Fruit fly (Drosophila melanogaster) whole organism, embryonic: ENCODE results near the gene CG6067.

ENCODE experiments used
- CG10565 ChIP-seq: fragments of 200-800 bp; sonication (Bioruptor generic); optimal IDR thresholded peaks from 3 replicates; lab custom pipeline; 2016; ENCODE audit warnings: missing biosample characterization, mild to moderate bottlenecking, missing genetic modification characterization
- CG11398 ChIP-seq: fragments of 200-800 bp; sonication (Bioruptor generic); optimal IDR thresholded peaks from 2 replicates; lab custom pipeline; 2016; ENCODE audit warnings: missing biosample characterization, missing genetic modification characterization
- CG13123 ChIP-seq: fragments of 200-800 bp; sonication (Bioruptor generic); optimal IDR thresholded peaks from 2 replicates; lab custom pipeline; 2016; ENCODE audit warnings: missing biosample characterization, missing genetic modification characterization
- CG13624 ChIP-seq: fragments of 200-800 bp; sonication (Bioruptor generic); optimal IDR thresholded peaks from 2 replicates; lab custom pipeline; 2016; ENCODE audit warnings: missing biosample characterization, missing genetic modification characterization
- CG17328 ChIP-seq: fragments of 200-800 bp; sonication (Bioruptor generic); IDR thresholded peaks from 2 replicates; pipeline ENCODE4 v1.3.6; 2022; ENCODE audit warnings: missing biosample characterization, missing genetic modification characterization
- CG17361 ChIP-seq: fragments of 200-800 bp; sonication (Bioruptor generic); IDR thresholded peaks from 3 replicates; pipeline ENCODE4 v1.3.6; 2022; ENCODE audit warnings: missing biosample characterization, missing genetic modification characterization
- CG2129 ChIP-seq: fragments of 200-800 bp; sonication (Bioruptor generic); IDR thresholded peaks from 2 replicates; pipeline ENCODE4 v1.3.6; 2022; ENCODE audit warnings: missing biosample characterization, missing genetic modification characterization; ENCODE audit not compliant: partially characterized antibody
- CG31441 ChIP-seq: fragments of 200-800 bp; sonication (Bioruptor generic); IDR thresholded peaks from 2 replicates; pipeline ENCODE4 v1.3.6; 2022; ENCODE audit warnings: missing biosample characterization, missing genetic modification characterization
- CG3163 ChIP-seq: fragments of 200-800 bp; sonication (Bioruptor generic); optimal IDR thresholded peaks from 3 replicates; lab custom pipeline; 2016; ENCODE audit warnings: missing biosample characterization, missing genetic modification characterization
- CG32532 ChIP-seq: fragments of 200-800 bp; sonication (Bioruptor generic); IDR thresholded peaks from 2 replicates; pipeline ENCODE4 v1.3.6; 2022; ENCODE audit warnings: missing biosample characterization, missing genetic modification characterization
- CG32772 ChIP-seq: fragments of 200-800 bp; sonication (Bioruptor generic); IDR thresholded peaks from 2 replicates; pipeline ENCODE4 v1.3.6; 2022; ENCODE audit warnings: missing biosample characterization, missing genetic modification characterization
- CG34224 ChIP-seq: fragments of 200-800 bp; sonication (Bioruptor generic); IDR thresholded peaks from 3 replicates; pipeline ENCODE4 v1.3.6; 2022; ENCODE audit warnings: missing biosample characterization, missing genetic modification characterization; ENCODE audit not compliant: partially characterized antibody
- CG3995 ChIP-seq: fragments of 200-800 bp; sonication (Bioruptor generic); optimal IDR thresholded peaks from 3 replicates; lab custom pipeline; 2016; ENCODE audit warnings: missing biosample characterization, missing genetic modification characterization
- CG4404 ChIP-seq: fragments of 200-800 bp; sonication (Bioruptor generic); IDR thresholded peaks from 2 replicates; pipeline ENCODE4 v1.3.6; 2022; ENCODE audit warnings: missing biosample characterization, missing genetic modification characterization
- CG6254 ChIP-seq: fragments of 200-800 bp; sonication (Bioruptor generic); optimal IDR thresholded peaks from 3 replicates; lab custom pipeline; 2017; ENCODE audit warnings: mild to moderate bottlenecking, missing biosample characterization, missing genetic modification reagents, missing genetic modification characterization
- CG6654 ChIP-seq: fragments of 200-800 bp; sonication (Bioruptor generic); optimal IDR thresholded peaks from 2 replicates; lab custom pipeline; 2017; ENCODE audit warnings: missing biosample characterization, mild to moderate bottlenecking, missing genetic modification characterization
- CG8765 ChIP-seq: fragments of 200-800 bp; sonication (Bioruptor generic); IDR thresholded peaks from 2 replicates; pipeline ENCODE4 v1.3.6; 2022; ENCODE audit warnings: missing biosample characterization, missing genetic modification characterization
- CG9437 ChIP-seq: fragments of 200-800 bp; sonication (Bioruptor generic); optimal IDR thresholded peaks from 2 replicates; lab custom pipeline; 2018; ENCODE audit warnings: missing biosample characterization, mild to moderate bottlenecking, missing genetic modification characterization
- CG9609 ChIP-seq: fragments of 200-800 bp; sonication (Bioruptor generic); optimal IDR thresholded peaks from 3 replicates; lab custom pipeline; 2016; ENCODE audit warnings: missing biosample characterization, missing genetic modification characterization
- D19B ChIP-seq: fragments of 200-800 bp; sonication (Bioruptor generic); optimal IDR thresholded peaks from 2 replicates; lab custom pipeline; 2017; ENCODE audit warnings: missing biosample characterization, mild to moderate bottlenecking, missing genetic modification characterization
- Dip3 ChIP-seq: fragments of 200-800 bp; sonication (Bioruptor generic); optimal IDR thresholded peaks from 3 replicates; lab custom pipeline; 2016; ENCODE audit warnings: missing biosample characterization, missing genetic modification characterization
- Dll ChIP-seq: fragments of 200-800 bp; sonication (Bioruptor generic); IDR thresholded peaks from 4 replicates; pipeline ENCODE4 v1.3.6; 2022; ENCODE audit warnings: missing biosample characterization, missing genetic modification characterization; ENCODE audit not compliant: partially characterized antibody
- Doc2 ChIP-seq: fragments of 200-800 bp; sonication (Bioruptor generic); IDR thresholded peaks from 2 replicates; pipeline ENCODE4 v1.3.6; 2022; ENCODE audit warnings: missing biosample characterization, missing genetic modification characterization
- Doc3 ChIP-seq: fragments of 200-800 bp; sonication (Bioruptor generic); IDR thresholded peaks from 3 replicates; pipeline ENCODE4 v1.3.6; 2022; ENCODE audit warnings: missing biosample characterization, missing genetic modification characterization; ENCODE audit not compliant: partially characterized antibody
- Dp ChIP-seq: fragments of 200-800 bp; sonication (Bioruptor generic); optimal IDR thresholded peaks from 2 replicates; lab custom pipeline; 2018; ENCODE audit warnings: missing biosample characterization, mild to moderate bottlenecking, missing genetic modification characterization, moderate library complexity
- Ets97D ChIP-seq: fragments of 200-800 bp; sonication (Bioruptor generic); optimal IDR thresholded peaks from 3 replicates; lab custom pipeline; 2016; ENCODE audit warnings: missing biosample characterization, missing genetic modification characterization
- GATAe ChIP-seq: fragments of 200-800 bp; sonication (Bioruptor generic); conservative IDR thresholded peaks from 2 replicates; pipeline ENCODE4 v1.3.6; 2022; ENCODE audit warnings: missing biosample characterization, missing genetic modification characterization
- Hmx ChIP-seq: fragments of 200-800 bp; sonication (Bioruptor generic); optimal IDR thresholded peaks from 2 replicates; lab custom pipeline; 2016; ENCODE audit warnings: missing biosample characterization, missing genetic modification characterization
- Hsf ChIP-seq: fragments of 200-800 bp; sonication (Bioruptor generic); optimal IDR thresholded peaks from 3 replicates; lab custom pipeline; 2016; ENCODE audit warnings: missing biosample characterization, missing genetic modification characterization
- Oli ChIP-seq: fragments of 200-800 bp; sonication (Bioruptor generic); optimal IDR thresholded peaks from 2 replicates; lab custom pipeline; 2018; ENCODE audit warnings: missing biosample characterization, mild to moderate bottlenecking, missing genetic modification characterization, moderate library complexity
- Ravus ChIP-seq: fragments of 200-800 bp; sonication (Bioruptor generic); IDR thresholded peaks from 2 replicates; pipeline ENCODE4 v1.3.6; 2022; ENCODE audit warnings: missing biosample characterization, missing genetic modification characterization
- Rx ChIP-seq: fragments of 200-800 bp; sonication (Bioruptor generic); IDR thresholded peaks from 2 replicates; pipeline ENCODE4 v1.3.6; 2022; ENCODE audit warnings: missing biosample characterization, missing genetic modification characterization
- Usf ChIP-seq: fragments of 200-800 bp; sonication (Bioruptor generic); optimal IDR thresholded peaks from 2 replicates; lab custom pipeline; 2017; ENCODE audit warnings: missing genotype, missing biosample characterization, missing genetic modification characterization
- amos ChIP-seq: fragments of 200-800 bp; sonication (Bioruptor generic); IDR thresholded peaks from 2 replicates; pipeline ENCODE4 v1.3.6; 2022; ENCODE audit warnings: missing biosample characterization, missing genetic modification characterization; ENCODE audit not compliant: partially characterized antibody
- ase ChIP-seq: fragments of 200-800 bp; sonication (Bioruptor generic); IDR thresholded peaks from 3 replicates; pipeline ENCODE4 v1.3.6; 2022; ENCODE audit warnings: missing biosample characterization, missing genetic modification characterization
- bab2 ChIP-seq: fragments of 200-800 bp; sonication (Bioruptor generic); optimal IDR thresholded peaks from 2 replicates; lab custom pipeline; 2016; ENCODE audit warnings: missing biosample characterization, missing genetic modification characterization
- btn ChIP-seq: fragments of 200-800 bp; sonication (Bioruptor generic); optimal IDR thresholded peaks from 2 replicates; lab custom pipeline; 2016; ENCODE audit warnings: missing biosample characterization, missing genetic modification characterization
- cwo ChIP-seq: fragments of 200-800 bp; sonication (Bioruptor generic); optimal IDR thresholded peaks from 3 replicates; lab custom pipeline; 2017; ENCODE audit warnings: missing biosample characterization, missing genetic modification characterization, mild to moderate bottlenecking, moderate library complexity, missing genetic modification reagents
- dpn ChIP-seq, 2 experiments: fragments of 200-800 bp; sonication (Bioruptor generic); optimal IDR thresholded peaks; 3 replicates each; lab custom pipeline; 2016; ENCODE audit warnings: missing biosample characterization in 2 of 2, missing genetic modification characterization in 2 of 2
- gce ChIP-seq: fragments of 200-800 bp; sonication (Bioruptor generic); IDR thresholded peaks from 3 replicates; pipeline ENCODE4 v1.3.6; 2022; ENCODE audit warnings: missing biosample characterization, missing genetic modification characterization
- hkb ChIP-seq, 2 experiments: fragments of 200-800 bp in 1 of 2; fragments of >200 bp in 1 of 2; sonication (Bioruptor generic) in 1 of 2; IDR thresholded peaks in 1 of 2; optimal IDR thresholded peaks in 1 of 2; 2 replicates each; pipeline versions ENCODE4 v1.3.6 to Lab custom; 2017 to 2022; ENCODE audit warnings: missing biosample characterization in 1 of 2, missing genetic modification characterization in 1 of 2
- mirr ChIP-seq: fragments of 200-800 bp; sonication (Bioruptor generic); optimal IDR thresholded peaks from 3 replicates; lab custom pipeline; 2018; ENCODE audit warnings: missing biosample characterization, mild to moderate bottlenecking, missing genetic modification characterization
- peb ChIP-seq: fragments of 200-800 bp; sonication (Bioruptor generic); IDR thresholded peaks from 2 replicates; pipeline ENCODE4 v1.3.6; 2022; ENCODE audit warnings: missing biosample characterization, missing genetic modification characterization
- seq ChIP-seq: fragments of 200-800 bp; sonication (Bioruptor generic); IDR thresholded peaks from 2 replicates; pipeline ENCODE4 v1.3.6; 2022; ENCODE audit warnings: missing biosample characterization, missing genetic modification characterization
- sna ChIP-seq: fragments of 200-800 bp; sonication (Bioruptor generic); IDR thresholded peaks from 2 replicates; pipeline ENCODE4 v1.3.6; 2022; ENCODE audit warnings: missing biosample characterization, missing genetic modification characterization; ENCODE audit not compliant: partially characterized antibody
- sob ChIP-seq: fragments of 200-800 bp; sonication (Bioruptor generic); IDR thresholded peaks from 2 replicates; pipeline ENCODE4 v1.3.6; 2022; ENCODE audit warnings: missing biosample characterization, missing genetic modification characterization
- sqz ChIP-seq: fragments of 200-800 bp; sonication (Bioruptor generic); optimal IDR thresholded peaks from 3 replicates; lab custom pipeline; 2018; ENCODE audit warnings: missing biosample characterization, mild to moderate bottlenecking, missing genetic modification characterization
- stwl ChIP-seq: fragments of 200-800 bp; sonication (Bioruptor generic); optimal IDR thresholded peaks from 3 replicates; lab custom pipeline; 2018; ENCODE audit warnings: missing biosample characterization, mild to moderate bottlenecking, missing genetic modification characterization, moderate library complexity
- tll ChIP-seq, 2 experiments: fragments of 200-800 bp in 1 of 2; fragments of >200 bp in 1 of 2; sonication (Bioruptor generic) in 1 of 2; optimal IDR thresholded peaks; 2 replicates each; lab custom pipeline; 2017 to 2019; ENCODE audit warnings: missing biosample characterization in 2 of 2, missing genetic modification characterization in 2 of 2, mild to moderate bottlenecking in 1 of 2, moderate library complexity in 1 of 2
- vnd ChIP-seq: fragments of 200-800 bp; sonication (Bioruptor generic); IDR thresholded peaks from 3 replicates; pipeline ENCODE4 v1.3.6; 2022; ENCODE audit warnings: missing biosample characterization, missing genetic modification characterization; ENCODE audit not compliant: partially characterized antibody
- zfh1 ChIP-seq: fragments of 200-800 bp; sonication (Bioruptor generic); IDR thresholded peaks from 3 replicates; pipeline ENCODE4 v1.3.6; 2022; ENCODE audit warnings: missing biosample characterization, missing genetic modification characterization

Gene CG6067

dm6 chrX:5995951-5996350 is 40.5 kb downstream of the CG6067 start (continued):
- TF ChIP-seq ase: no peak
- TF ChIP-seq Hmx: no peak
- TF ChIP-seq zfh1 (GFP tag; lab: Robert Waterston, UW): peak; percentile 46; the same call in 1 of the 3 replicates
- TF ChIP-seq cwo (GFP tag; lab: Kevin White, UChicago): no peak
- TF ChIP-seq Dp (GFP tag; lab: Kevin White, UChicago): no peak
- peak; percentile 45; the same call in 1 of the 2 replicates for TF ChIP-seq CG4404 (GFP tag; lab: Robert Waterston, UW)
- no peak for TF ChIP-seq CG8765 (GFP tag; lab: Robert Waterston, UW)
- no peak for TF ChIP-seq seq (GFP tag; lab: Robert Waterston, UW)
- no peak for TF ChIP-seq CG3995 (GFP tag; lab: Kevin White, UChicago)
- no peak for TF ChIP-seq sna (GFP tag; lab: Robert Waterston, UW)
- peak; percentile 11 for TF ChIP-seq Oli (tag; lab: Kevin White, UChicago)
- peak; percentile 29; the same call in 1 of the 2 replicates for TF ChIP-seq CG31441
- no peak for TF ChIP-seq CG13123 (GFP tag; lab: Kevin White, UChicago)
- no peak for TF ChIP-seq CG34224
- no peak for TF ChIP-seq CG9609 (GFP tag; lab: Kevin White, UChicago)
- no peak for TF ChIP-seq amos
- TF ChIP-seq D19B (GFP tag; lab: Kevin White, UChicago): peak; percentile 48
- no peak for TF ChIP-seq gce (GFP tag; lab: Robert Waterston, UW)
- TF ChIP-seq CG2129 (GFP tag; lab: Robert Waterston, UW): no peak
- TF ChIP-seq Rx (GFP tag; lab: Robert Waterston, UW): no peak
- TF ChIP-seq tll (GFP tag; optimal IDR thresholded peaks at IDR 0.05; lab: Kevin White, UChicago): no peak
- TF ChIP-seq CG17328: peak; percentile 61; the same call in 1 of the 2 replicates
- TF ChIP-seq sob (GFP tag; lab: Robert Waterston, UW): no peak
- no peak for TF ChIP-seq sqz
- TF ChIP-seq dpn (GFP tag; optimal IDR thresholded peaks at IDR 0.05; lab: Kevin White, UChicago): no peak
- peak; percentile 34; the same call in 1 of the 3 replicates for TF ChIP-seq CG17361 (GFP tag; lab: Robert Waterston, UW)
- 0 out of 2 replicates have a peak, but pooled peaks have one; percentile 20 for TF ChIP-seq CG32772 (GFP tag; lab: Robert Waterston, UW)
- no peak for TF ChIP-seq CG11398 (GFP tag; lab: Kevin White, UChicago)
- no peak for TF ChIP-seq stwl (tag; lab: Kevin White, UChicago)
- TF ChIP-seq Dip3 (GFP tag; lab: Kevin White, UChicago): no peak
- TF ChIP-seq CG13624 (GFP tag; lab: Kevin White, UChicago): no peak
- TF ChIP-seq bab2 (GFP tag; lab: Kevin White, UChicago): no peak
- no peak for TF ChIP-seq Doc2 (GFP tag; lab: Robert Waterston, UW)
- TF ChIP-seq CG32532 (GFP tag; lab: Robert Waterston, UW): no peak
- TF ChIP-seq GATAe: no peak
- no peak for TF ChIP-seq CG6254
- TF ChIP-seq Usf (GFP tag; lab: Kevin White, UChicago): no peak
- TF ChIP-seq CG3163: no peak
- TF ChIP-seq hkb (optimal IDR thresholded peaks at IDR 0.05; lab: Kevin White, UChicago): no peak
- peak; percentile 63 for TF ChIP-seq hkb (GFP tag; IDR thresholded peaks at IDR 0.05; lab: Robert Waterston, UW)
- TF ChIP-seq Ravus (GFP tag; lab: Robert Waterston, UW): no peak
- no peak for TF ChIP-seq vnd (GFP tag; lab: Robert Waterston, UW)
- no peak for TF ChIP-seq btn (GFP tag; lab: Kevin White, UChicago)
- TF ChIP-seq Dll (GFP tag; lab: Robert Waterston, UW): no peak
- TF ChIP-seq mirr (GFP tag; lab: Kevin White, UChicago): no peak
- TF ChIP-seq peb (GFP tag; lab: Robert Waterston, UW): 0 out of 2 replicates have a peak, but pooled peaks have one; percentile 8
- TF ChIP-seq Hsf (GFP tag; lab: Kevin White, UChicago): peak; percentile 29
- no peak for TF ChIP-seq CG9437 (GFP tag; lab: Kevin White, UChicago)
- no peak for TF ChIP-seq CG10565 (GFP tag; lab: Kevin White, UChicago)
- no peak for TF ChIP-seq CG6654 (GFP tag; lab: Kevin White, UChicago)
- TF ChIP-seq Ets97D (GFP tag; lab: Kevin White, UChicago): no peak
- no peak for TF ChIP-seq Doc3 (GFP tag; lab: Robert Waterston, UW)
